Fruit fly (Drosophila melanogaster) whole organism, embryonic: ENCODE data around the gene CG42486.

Source experiments
- CG11247 ChIP-seq: fragments of 200-800 bp; sonication (Bioruptor generic); IDR thresholded peaks from 2 replicates; pipeline ENCODE4 v1.3.6; 2022; ENCODE audit warnings: missing biosample characterization, missing genetic modification characterization
- CG13424 ChIP-seq: fragments of 200-800 bp; sonication (Bioruptor generic); optimal IDR thresholded peaks from 2 replicates; lab custom pipeline; 2019; ENCODE audit warnings: missing biosample characterization, mild to moderate bottlenecking, missing genetic modification characterization, moderate library complexity
- CG13775 ChIP-seq: fragments of 200-800 bp; sonication (Bioruptor generic); optimal IDR thresholded peaks from 3 replicates; lab custom pipeline; 2017; ENCODE audit warnings: missing biosample characterization, mild to moderate bottlenecking, missing genetic modification characterization
- CG14014 ChIP-seq: fragments of 200-800 bp; sonication (Bioruptor generic); IDR thresholded peaks from 2 replicates; pipeline ENCODE4 v1.3.6; 2022; ENCODE audit warnings: missing biosample characterization, missing genetic modification characterization
- CG14965 ChIP-seq: fragments of 200-800 bp; sonication (Bioruptor generic); optimal IDR thresholded peaks from 2 replicates; lab custom pipeline; 2016; ENCODE audit warnings: missing biosample characterization, missing genetic modification characterization, borderline replicate concordance
- CG15696 ChIP-seq: fragments of 200-800 bp; sonication (Bioruptor generic); optimal IDR thresholded peaks from 2 replicates; lab custom pipeline; 2019; ENCODE audit warnings: missing biosample characterization, mild to moderate bottlenecking, missing genetic modification characterization, moderate library complexity
- CG1602 ChIP-seq: fragments of 200-800 bp; sonication (Bioruptor generic); optimal IDR thresholded peaks from 3 replicates; lab custom pipeline; 2016; ENCODE audit warnings: missing biosample characterization, missing genetic modification characterization
- CG17359 ChIP-seq: fragments of 200-800 bp; sonication (Bioruptor generic); optimal IDR thresholded peaks from 3 replicates; lab custom pipeline; 2018; ENCODE audit warnings: missing biosample characterization, mild to moderate bottlenecking, missing genetic modification characterization, moderate library complexity
- CG17612 ChIP-seq: fragments of 200-800 bp; sonication (Bioruptor generic); IDR thresholded peaks from 2 replicates; pipeline ENCODE4 v1.3.6; 2022; ENCODE audit warnings: missing biosample characterization, missing genetic modification characterization
- CG3281 ChIP-seq: fragments of 200-800 bp; sonication (Bioruptor generic); optimal IDR thresholded peaks from 3 replicates; lab custom pipeline; 2017; ENCODE audit warnings: missing biosample characterization, mild to moderate bottlenecking, missing genetic modification characterization
- CG42726 ChIP-seq: fragments of 200-800 bp; sonication (Bioruptor generic); IDR thresholded peaks from 2 replicates; pipeline ENCODE4 v1.3.6; 2022; ENCODE audit warnings: missing biosample characterization, missing genetic modification characterization; ENCODE audit not compliant: partially characterized antibody
- CG4617 ChIP-seq: fragments of 200-800 bp; sonication (Bioruptor generic); optimal IDR thresholded peaks from 3 replicates; lab custom pipeline; 2016; ENCODE audit warnings: missing biosample characterization, missing genetic modification characterization, borderline replicate concordance
- CG6254 ChIP-seq: fragments of 200-800 bp; sonication (Bioruptor generic); optimal IDR thresholded peaks from 3 replicates; lab custom pipeline; 2017; ENCODE audit warnings: mild to moderate bottlenecking, missing biosample characterization, missing genetic modification reagents, missing genetic modification characterization
- CG7786 ChIP-seq: fragments of 200-800 bp; sonication (Bioruptor generic); optimal IDR thresholded peaks from 2 replicates; lab custom pipeline; 2016; ENCODE audit warnings: missing biosample characterization, missing genetic modification characterization
- CG8359 ChIP-seq: fragments of 200-800 bp; sonication (Bioruptor generic); optimal IDR thresholded peaks from 2 replicates; lab custom pipeline; 2017; ENCODE audit warnings: missing biosample characterization, mild to moderate bottlenecking, missing genetic modification characterization, borderline replicate concordance
- CG9727 ChIP-seq: fragments of 200-800 bp; sonication (Bioruptor generic); optimal IDR thresholded peaks from 3 replicates; lab custom pipeline; 2017; ENCODE audit warnings: missing biosample characterization, mild to moderate bottlenecking, missing genetic modification characterization
- CG9932 ChIP-seq: fragments of 200-800 bp; sonication (Bioruptor generic); IDR thresholded peaks from 2 replicates; pipeline ENCODE4 v1.3.6; 2022; ENCODE audit warnings: missing biosample characterization, missing genetic modification characterization
- CHES-1-like ChIP-seq: fragments of 200-800 bp; sonication (Bioruptor generic); optimal IDR thresholded peaks from 2 replicates; lab custom pipeline; 2016; ENCODE audit warnings: missing biosample characterization, missing genetic modification characterization
- CoRest ChIP-seq: fragments of 200-800 bp; sonication (Bioruptor generic); optimal IDR thresholded peaks from 3 replicates; lab custom pipeline; 2018; ENCODE audit warnings: missing biosample characterization, mild to moderate bottlenecking, missing genetic modification characterization, moderate library complexity
- D19A ChIP-seq: fragments of 200-800 bp; optimal IDR thresholded peaks from 3 replicates; lab custom pipeline; 2019; ENCODE audit warnings: missing biosample characterization, mild to moderate bottlenecking, missing genetic modification characterization, moderate library complexity
- Dbx ChIP-seq: fragments of 200-800 bp; sonication (Bioruptor generic); IDR thresholded peaks from 3 replicates; pipeline ENCODE4 v1.3.6; 2022; ENCODE audit warnings: missing biosample characterization, missing genetic modification characterization
- Dip2 ChIP-seq: fragments of 200-800 bp; sonication (Bioruptor generic); IDR thresholded peaks from 2 replicates; pipeline ENCODE4 v1.3.6; 2022; ENCODE audit warnings: missing biosample characterization, missing genetic modification characterization
- Gug ChIP-seq: fragments of 200-800 bp; sonication (Bioruptor generic); IDR thresholded peaks from 4 replicates; pipeline ENCODE4 v1.3.6; 2022; ENCODE audit warnings: missing biosample characterization, missing genetic modification characterization
- HLH54F ChIP-seq: fragments of 200-800 bp; sonication (Bioruptor generic); optimal IDR thresholded peaks from 3 replicates; lab custom pipeline; 2016; ENCODE audit warnings: missing biosample characterization, missing genetic modification characterization
- HLHmδ ChIP-seq: fragments of 200-800 bp; sonication (Bioruptor generic); optimal IDR thresholded peaks from 2 replicates; lab custom pipeline; 2018; ENCODE audit warnings: missing biosample characterization, mild to moderate bottlenecking, missing genetic modification characterization, moderate library complexity
- HmgD ChIP-seq: fragments of 200-800 bp; sonication (Bioruptor generic); optimal IDR thresholded peaks from 3 replicates; lab custom pipeline; 2016; ENCODE audit warnings: missing biosample characterization, missing genetic modification characterization
- Jarid2 ChIP-seq: fragments of 200-800 bp; sonication (Bioruptor generic); optimal IDR thresholded peaks from 3 replicates; lab custom pipeline; 2017; ENCODE audit warnings: mild to moderate bottlenecking, missing biosample characterization, missing genetic modification reagents, missing genetic modification characterization
- NC2α ChIP-seq: fragments of 200-800 bp; sonication (Bioruptor generic); optimal IDR thresholded peaks from 2 replicates; lab custom pipeline; 2016; ENCODE audit warnings: missing biosample characterization, missing genetic modification characterization
- Side ChIP-seq: fragments of 200-800 bp; sonication (Bioruptor generic); optimal IDR thresholded peaks from 2 replicates; lab custom pipeline; 2016; ENCODE audit warnings: missing biosample characterization, missing genetic modification characterization
- Ssrp ChIP-seq: fragments of 200-800 bp; sonication (Bioruptor generic); optimal IDR thresholded peaks from 2 replicates; lab custom pipeline; 2018; ENCODE audit warnings: missing biosample characterization, mild to moderate bottlenecking, missing genetic modification characterization, moderate library complexity
- Usf ChIP-seq: fragments of 200-800 bp; sonication (Bioruptor generic); optimal IDR thresholded peaks from 2 replicates; lab custom pipeline; 2017; ENCODE audit warnings: missing genotype, missing biosample characterization, missing genetic modification characterization
- bsh ChIP-seq, 2 experiments: fragments of 200-800 bp; sonication (Bioruptor generic); optimal IDR thresholded peaks; 2 replicates each; lab custom pipeline; 2017 to 2018; ENCODE audit warnings: mild to moderate bottlenecking in 2 of 2, missing biosample characterization in 2 of 2, missing genetic modification characterization in 2 of 2, moderate library complexity in 1 of 2
- cg ChIP-seq: fragments of 200-800 bp; sonication (Bioruptor generic); optimal IDR thresholded peaks from 3 replicates; lab custom pipeline; 2019; ENCODE audit warnings: missing biosample characterization, mild to moderate bottlenecking, missing genetic modification characterization, moderate library complexity
- dimm ChIP-seq: fragments of 200-800 bp; sonication (Bioruptor generic); IDR thresholded peaks from 2 replicates; pipeline ENCODE4 v1.3.6; 2022; ENCODE audit warnings: missing biosample characterization, missing genetic modification characterization
- dmrt11E ChIP-seq: fragments of 200-800 bp; sonication (Bioruptor generic); optimal IDR thresholded peaks from 3 replicates; lab custom pipeline; 2018; ENCODE audit warnings: missing biosample characterization, mild to moderate bottlenecking, missing genetic modification characterization, moderate library complexity
- en ChIP-seq: fragments of 200-800 bp; sonication (Bioruptor generic); optimal IDR thresholded peaks from 2 replicates; lab custom pipeline; 2016; ENCODE audit warnings: missing biosample characterization, missing genetic modification characterization
- exex ChIP-seq: fragments of 200-800 bp; sonication (Bioruptor generic); optimal IDR thresholded peaks from 4 replicates; lab custom pipeline; 2018; ENCODE audit warnings: missing biosample characterization, mild to moderate bottlenecking, missing genetic modification characterization, moderate library complexity
- eyg ChIP-seq: fragments of 200-800 bp; sonication (Bioruptor generic); optimal IDR thresholded peaks from 3 replicates; lab custom pipeline; 2016; ENCODE audit warnings: missing biosample characterization, missing genetic modification characterization
- gem ChIP-seq: fragments of 200-800 bp; sonication (Bioruptor generic); optimal IDR thresholded peaks from 2 replicates; lab custom pipeline; 2019; ENCODE audit warnings: missing biosample characterization, mild to moderate bottlenecking, missing genetic modification characterization, moderate library complexity
- gro ChIP-seq: fragments of 200-800 bp; sonication (Bioruptor generic); optimal IDR thresholded peaks from 2 replicates; lab custom pipeline; 2016; ENCODE audit warnings: missing biosample characterization, missing genetic modification characterization
- inv ChIP-seq: fragments of 200-800 bp; sonication (Bioruptor generic); IDR thresholded peaks from 2 replicates; pipeline ENCODE4 v1.3.6; 2022; ENCODE audit warnings: missing biosample characterization, missing genetic modification characterization; ENCODE audit not compliant: partially characterized antibody
- jumu ChIP-seq: fragments of 200-800 bp; sonication (Bioruptor generic); optimal IDR thresholded peaks from 3 replicates; lab custom pipeline; 2016; ENCODE audit warnings: missing biosample characterization, missing genetic modification characterization
- mirr ChIP-seq: fragments of 200-800 bp; sonication (Bioruptor generic); optimal IDR thresholded peaks from 3 replicates; lab custom pipeline; 2018; ENCODE audit warnings: missing biosample characterization, mild to moderate bottlenecking, missing genetic modification characterization
- nmo ChIP-seq: fragments of 200-800 bp; sonication (Bioruptor generic); optimal IDR thresholded peaks from 2 replicates; lab custom pipeline; 2018; ENCODE audit warnings: missing biosample characterization, mild to moderate bottlenecking, missing genetic modification characterization, moderate library complexity
- psq ChIP-seq: fragments of 200-800 bp; sonication (Bioruptor generic); optimal IDR thresholded peaks from 2 replicates; lab custom pipeline; 2017; ENCODE audit warnings: missing biosample characterization, missing genetic modification characterization
- sens-2 ChIP-seq: fragments of 200-800 bp; sonication (Bioruptor generic); IDR thresholded peaks from 2 replicates; pipeline ENCODE4 v1.3.6; 2022; ENCODE audit warnings: missing biosample characterization, missing genetic modification characterization
- tio ChIP-seq: fragments of 200-800 bp; sonication (Bioruptor generic); optimal IDR thresholded peaks from 2 replicates; lab custom pipeline; 2017; ENCODE audit warnings: missing biosample characterization, missing genetic modification characterization, inconsistent platforms
- usp ChIP-seq: fragments of >200 bp; optimal IDR thresholded peaks from 2 replicates; lab custom pipeline; 2017; ENCODE audit warnings: missing biosample characterization, missing genetic modification characterization
- vnd ChIP-seq: fragments of 200-800 bp; sonication (Bioruptor generic); IDR thresholded peaks from 3 replicates; pipeline ENCODE4 v1.3.6; 2022; ENCODE audit warnings: missing biosample characterization, missing genetic modification characterization; ENCODE audit not compliant: partially characterized antibody
- zen2 ChIP-seq: fragments of 200-800 bp; sonication (Bioruptor generic); IDR thresholded peaks from 3 replicates; pipeline ENCODE4 v1.3.6; 2022; ENCODE audit warnings: missing biosample characterization, missing genetic modification characterization; ENCODE audit not compliant: partially characterized antibody

Gene CG42486

dm6 chr2L:11807697-11808226 is 35.2 kb upstream of the CG42486 start (continued):
- TF ChIP-seq CG13775 (no peak), tio (no peak), inv (GFP tag; lab: Robert Waterston, UW) (peak; percentile 23; the same call in 1 of the 2 replicates), CHES-1-like (GFP tag; lab: Kevin White, UChicago) (peak; percentile 1), Usf (GFP tag; lab: Kevin White, UChicago) (no peak), NC2α (GFP tag; lab: Kevin White, UChicago) (peak; percentile 20), Side (GFP tag; lab: Kevin White, UChicago) (peak; percentile 34), CG11247 (GFP tag; lab: Robert Waterston, UW) (0 out of 2 replicates have a peak, but pooled peaks have one; percentile 10), exex (tag; lab: Kevin White, UChicago) (peak; percentile 37), CG9932 (GFP tag; lab: Robert Waterston, UW) (0 out of 2 replicates have a peak, but pooled peaks have one; percentile 8), cg (GFP tag; lab: Kevin White, UChicago) (peak; percentile 98), HmgD (GFP tag; lab: Kevin White, UChicago) (peak; percentile 61), CG17612 (no peak), dimm (GFP tag; lab: Robert Waterston, UW) (no peak), CG17359 (tag; lab: Kevin White, UChicago) (peak; percentile 20), CG1602 (GFP tag; lab: Kevin White, UChicago) (no peak), Ssrp (tag; lab: Kevin White, UChicago) (no peak), D19A (tag; lab: Kevin White, UChicago) (no peak), CG8359 (GFP tag; lab: Kevin White, UChicago) (no peak), Jarid2 (peak; percentile 87), CG4617 (GFP tag; lab: Kevin White, UChicago) (no peak), gro (GFP tag; lab: Kevin White, UChicago) (peak; percentile 54), HLH54F (peak; percentile 11), CG42726 (GFP tag; lab: Robert Waterston, UW) (peak; percentile 81), CG14965 (GFP tag; lab: Kevin White, UChicago) (no peak), dmrt11E (tag; lab: Kevin White, UChicago) (no peak), usp (GFP tag; lab: Kevin White, UChicago) (no peak), mirr (peak; percentile 65), CG14014 (peak; percentile 24; the same call in 1 of the 2 replicates), Gug (peak; percentile 13; the same call in 1 of the 4 replicates), jumu (GFP tag; lab: Kevin White, UChicago) (no peak), bsh (GFP tag; optimal IDR thresholded peaks at IDR 0.05; lab: Kevin White, UChicago) (peak in 1 of 2 experiments; percentile 18), CG3281 (GFP tag; lab: Kevin White, UChicago) (peak; percentile 10), CoRest (tag; lab: Kevin White, UChicago) (no peak), sens-2 (no peak), vnd (GFP tag; lab: Robert Waterston, UW) (no peak), psq (peak; percentile 96)

- no peak for TF ChIP-seq mirr
- TF ChIP-seq eyg (GFP tag; lab: Kevin White, UChicago): no peak
- TF ChIP-seq CG15696: no peak
- TF ChIP-seq nmo: no peak
- no peak for TF ChIP-seq HLHmδ
- no peak for TF ChIP-seq HLH54F
- TF ChIP-seq CG13424 (tag; lab: Kevin White, UChicago): no peak
- no peak for TF ChIP-seq Dbx (GFP tag; lab: Robert Waterston, UW)
- TF ChIP-seq zen2 (GFP tag; lab: Robert Waterston, UW): no peak
- no peak for TF ChIP-seq Dip2 (GFP tag; lab: Robert Waterston, UW)
- no peak for TF ChIP-seq bsh (GFP tag; optimal IDR thresholded peaks at IDR 0.05; lab: Kevin White, UChicago)
- no peak for TF ChIP-seq CG7786 (GFP tag; lab: Kevin White, UChicago)
- TF ChIP-seq en (GFP tag; lab: Kevin White, UChicago): no peak
- TF ChIP-seq gem: peak; percentile 40
- no peak for TF ChIP-seq CG6254 (GFP tag; lab: Kevin White, UChicago)
- peak; percentile 1 for TF ChIP-seq CG9727 (GFP tag; lab: Kevin White, UChicago)
Observed at dm6 chr2L:11808327-11808701, 34.6 kb upstream of the CG42486 start.
